Fruit fly (Drosophila melanogaster) whole organism, embryonic: ENCODE results near the gene CG14966.

Source experiments
- CG10274 ChIP-seq: fragments of 200-800 bp; sonication (Bioruptor generic); optimal IDR thresholded peaks from 3 replicates; lab custom pipeline; 2017; ENCODE audit warnings: missing biosample characterization, mild to moderate bottlenecking, missing genetic modification characterization
- CG11504 ChIP-seq: fragments of 200-800 bp; sonication (Bioruptor generic); optimal IDR thresholded peaks from 3 replicates; lab custom pipeline; 2019; ENCODE audit warnings: missing biosample characterization, mild to moderate bottlenecking, missing genetic modification characterization, moderate library complexity
- CG12219 ChIP-seq: fragments of 200-800 bp; sonication (Bioruptor generic); optimal IDR thresholded peaks from 3 replicates; lab custom pipeline; 2018; ENCODE audit warnings: missing biosample characterization, mild to moderate bottlenecking, missing genetic modification characterization
- CG15479 ChIP-seq: fragments of 200-800 bp; sonication (Bioruptor generic); optimal IDR thresholded peaks from 3 replicates; lab custom pipeline; 2019; ENCODE audit warnings: missing biosample characterization, mild to moderate bottlenecking, missing genetic modification characterization, moderate library complexity
- CG17186 ChIP-seq: fragments of 200-800 bp; sonication (Bioruptor generic); optimal IDR thresholded peaks from 3 replicates; lab custom pipeline; 2017; ENCODE audit warnings: missing biosample characterization, missing genetic modification reagents, missing genetic modification characterization
- CG1832 ChIP-seq: fragments of 200-800 bp; sonication (Bioruptor generic); optimal IDR thresholded peaks from 2 replicates; lab custom pipeline; 2017; ENCODE audit warnings: missing biosample characterization, mild to moderate bottlenecking, missing genetic modification characterization, inconsistent platforms
- CG18619 ChIP-seq: fragments of 200-800 bp; sonication (Bioruptor generic); optimal IDR thresholded peaks from 3 replicates; lab custom pipeline; 2017; ENCODE audit warnings: missing biosample characterization, mild to moderate bottlenecking, missing genetic modification characterization
- CG2875 ChIP-seq: fragments of 200-800 bp; sonication (Bioruptor generic); optimal IDR thresholded peaks from 2 replicates; lab custom pipeline; 2017; ENCODE audit warnings: missing biosample characterization, mild to moderate bottlenecking, missing genetic modification characterization, missing genetic modification reagents
- CG30431 ChIP-seq: fragments of 200-800 bp; sonication (Bioruptor generic); optimal IDR thresholded peaks from 2 replicates; lab custom pipeline; 2017; ENCODE audit warnings: missing biosample characterization, missing genetic modification characterization
- CG3407 ChIP-seq: fragments of 200-800 bp; sonication (Bioruptor generic); optimal IDR thresholded peaks from 2 replicates; lab custom pipeline; 2018; ENCODE audit warnings: missing biosample characterization, mild to moderate bottlenecking, missing genetic modification characterization
- CG4360 ChIP-seq: fragments of 200-800 bp; sonication (Bioruptor generic); IDR thresholded peaks from 2 replicates; pipeline ENCODE4 v1.3.6; 2022; ENCODE audit warnings: missing biosample characterization, missing genetic modification characterization
- CG4820 ChIP-seq: fragments of 200-800 bp; sonication (Bioruptor generic); optimal IDR thresholded peaks from 3 replicates; lab custom pipeline; 2016; ENCODE audit warnings: missing biosample characterization, missing genetic modification characterization
- CG4854 ChIP-seq: fragments of 200-800 bp; sonication (Bioruptor generic); optimal IDR thresholded peaks from 2 replicates; lab custom pipeline; 2016; ENCODE audit warnings: missing biosample characterization, missing genetic modification characterization, inconsistent platforms
- CG6791 ChIP-seq: fragments of 200-800 bp; sonication (Bioruptor generic); IDR thresholded peaks from 3 replicates; pipeline ENCODE4 v1.3.6; 2022; ENCODE audit warnings: missing biosample characterization, missing genetic modification characterization; ENCODE audit not compliant: partially characterized antibody
- CG7745 ChIP-seq: fragments of 200-800 bp; sonication (Bioruptor generic); optimal IDR thresholded peaks from 2 replicates; lab custom pipeline; 2018; ENCODE audit warnings: missing biosample characterization, mild to moderate bottlenecking, missing genetic modification characterization, moderate library complexity
- CG9932 ChIP-seq: fragments of 200-800 bp; sonication (Bioruptor generic); IDR thresholded peaks from 2 replicates; pipeline ENCODE4 v1.3.6; 2022; ENCODE audit warnings: missing biosample characterization, missing genetic modification characterization
- Dbx ChIP-seq: fragments of 200-800 bp; sonication (Bioruptor generic); IDR thresholded peaks from 3 replicates; pipeline ENCODE4 v1.3.6; 2022; ENCODE audit warnings: missing biosample characterization, missing genetic modification characterization
- Dek ChIP-seq: fragments of 200-800 bp; sonication (Bioruptor generic); optimal IDR thresholded peaks from 3 replicates; lab custom pipeline; 2019; ENCODE audit warnings: missing biosample characterization, mild to moderate bottlenecking, missing genetic modification characterization, moderate library complexity
- Hr39 ChIP-seq: fragments of >200 bp; optimal IDR thresholded peaks from 2 replicates; lab custom pipeline; 2017
- Lhr ChIP-seq: fragments of 200-800 bp; sonication (Bioruptor generic); optimal IDR thresholded peaks from 3 replicates; lab custom pipeline; 2017; ENCODE audit warnings: mild to moderate bottlenecking, missing biosample characterization, missing genetic modification reagents, missing genetic modification characterization
- Lim3 ChIP-seq: fragments of 200-800 bp; sonication (Bioruptor generic); IDR thresholded peaks from 2 replicates; pipeline ENCODE4 v1.3.6; 2022; ENCODE audit warnings: missing biosample characterization, missing genetic modification characterization
- Mad ChIP-seq: fragments of 200-800 bp; sonication (Bioruptor generic); optimal IDR thresholded peaks from 2 replicates; lab custom pipeline; 2016; ENCODE audit warnings: missing biosample characterization, missing genetic modification characterization
- Med ChIP-seq: fragments of 200-800 bp; sonication (Bioruptor generic); peaks from one replicate; lab custom pipeline; 2016; ENCODE audit warnings: missing biosample characterization, missing genetic modification characterization, mild to moderate bottlenecking, inconsistent platforms, moderate library complexity
- Meics ChIP-seq: fragments of 200-800 bp; sonication (Bioruptor generic); optimal IDR thresholded peaks from 2 replicates; lab custom pipeline; 2017; ENCODE audit warnings: missing biosample characterization, mild to moderate bottlenecking, missing genetic modification characterization
- Myb ChIP-seq: fragments of 200-800 bp; sonication (Bioruptor generic); optimal IDR thresholded peaks from 2 replicates; lab custom pipeline; 2016; ENCODE audit warnings: missing biosample characterization, missing genetic modification characterization
- Nf-YA ChIP-seq: fragments of 200-800 bp; sonication (Bioruptor generic); IDR thresholded peaks from 2 replicates; pipeline ENCODE4 v1.3.6; 2022; ENCODE audit warnings: missing biosample characterization, missing genetic modification characterization
- Oaz ChIP-seq: fragments of 200-800 bp; sonication (Bioruptor generic); IDR thresholded peaks from 2 replicates; pipeline ENCODE4 v1.3.6; 2022; ENCODE audit warnings: missing biosample characterization, missing genetic modification characterization
- Xrp1 ChIP-seq: fragments of 200-800 bp; sonication (Bioruptor generic); IDR thresholded peaks from 2 replicates; pipeline ENCODE4 v1.3.6; 2022; ENCODE audit warnings: missing biosample characterization, missing genetic modification characterization
- amos ChIP-seq: fragments of 200-800 bp; sonication (Bioruptor generic); IDR thresholded peaks from 2 replicates; pipeline ENCODE4 v1.3.6; 2022; ENCODE audit warnings: missing biosample characterization, missing genetic modification characterization; ENCODE audit not compliant: partially characterized antibody
- aop ChIP-seq: fragments of 200-800 bp; sonication (Bioruptor generic); IDR thresholded peaks from 2 replicates; pipeline ENCODE4 v1.3.6; 2022; ENCODE audit warnings: missing biosample characterization, missing genetic modification characterization
- bab2 ChIP-seq: fragments of 200-800 bp; sonication (Bioruptor generic); optimal IDR thresholded peaks from 2 replicates; lab custom pipeline; 2016; ENCODE audit warnings: missing biosample characterization, missing genetic modification characterization
- fd102C ChIP-seq: fragments of 200-800 bp; sonication (Bioruptor generic); optimal IDR thresholded peaks from 2 replicates; lab custom pipeline; 2018; ENCODE audit warnings: missing biosample characterization, mild to moderate bottlenecking, missing genetic modification characterization, moderate library complexity
- fd96Cb ChIP-seq: fragments of 200-800 bp; sonication (Bioruptor generic); optimal IDR thresholded peaks from 2 replicates; lab custom pipeline; 2018; ENCODE audit warnings: missing biosample characterization, mild to moderate bottlenecking, missing genetic modification characterization, moderate library complexity
- fru ChIP-seq: fragments of >200 bp; optimal IDR thresholded peaks from 2 replicates; lab custom pipeline; 2017
- fu2 ChIP-seq: fragments of 200-800 bp; sonication (Bioruptor generic); optimal IDR thresholded peaks from 2 replicates; lab custom pipeline; 2016; ENCODE audit warnings: missing biosample characterization, missing genetic modification characterization
- gro ChIP-seq: fragments of 200-800 bp; sonication (Bioruptor generic); optimal IDR thresholded peaks from 2 replicates; lab custom pipeline; 2016; ENCODE audit warnings: missing biosample characterization, missing genetic modification characterization
- gt ChIP-seq: fragments of 200-800 bp; sonication (Bioruptor generic); IDR thresholded peaks from 2 replicates; pipeline ENCODE4 v1.3.6; 2022; ENCODE audit warnings: missing biosample characterization, missing genetic modification characterization
- ind ChIP-seq: fragments of 200-800 bp; sonication (Bioruptor generic); optimal IDR thresholded peaks from 3 replicates; lab custom pipeline; 2016; ENCODE audit warnings: missing biosample characterization, missing genetic modification characterization
- kni ChIP-seq: fragments of 200-800 bp; sonication (Bioruptor generic); optimal IDR thresholded peaks from 3 replicates; lab custom pipeline; 2017; ENCODE audit warnings: mild to moderate bottlenecking, missing biosample characterization, missing genetic modification reagents, missing genetic modification characterization
- lov ChIP-seq, 2 experiments: fragments of 200-800 bp in 1 of 2; fragments of >200 bp in 1 of 2; sonication (Bioruptor generic) in 1 of 2; IDR thresholded peaks in 1 of 2; optimal IDR thresholded peaks in 1 of 2; 2 replicates in 1 of 2; 3 replicates in 1 of 2; pipeline versions ENCODE4 v1.3.6 to Lab custom; 2017 to 2022; ENCODE audit warnings: missing biosample characterization in 1 of 2, missing genetic modification characterization in 1 of 2
- nom ChIP-seq: fragments of 200-800 bp; sonication (Bioruptor generic); optimal IDR thresholded peaks from 2 replicates; lab custom pipeline; 2017; ENCODE audit warnings: missing biosample characterization, missing genetic modification characterization, mild to moderate bottlenecking, moderate library complexity, missing genetic modification reagents
- pfk ChIP-seq: fragments of 200-800 bp; sonication (Bioruptor generic); optimal IDR thresholded peaks from 2 replicates; lab custom pipeline; 2018; ENCODE audit warnings: missing biosample characterization, mild to moderate bottlenecking, missing genetic modification characterization, moderate library complexity
- pho ChIP-seq: fragments of 200-800 bp; sonication (Bioruptor generic); optimal IDR thresholded peaks from 2 replicates; lab custom pipeline; 2016; ENCODE audit warnings: missing biosample characterization, missing genetic modification characterization
- sc ChIP-seq, 3 experiments: fragments of >200 bp in 2 of 3; fragments of 200-800 bp in 1 of 3; sonication (Bioruptor generic) in 1 of 3; optimal IDR thresholded peaks; 2 replicates in 2 of 3; 3 replicates in 1 of 3; lab custom pipeline; 2017; ENCODE audit warnings: mild to moderate bottlenecking in 1 of 3, missing biosample characterization in 1 of 3, missing genetic modification characterization in 1 of 3, missing genetic modification reagents in 1 of 3
- schlank ChIP-seq: fragments of 200-800 bp; sonication (Bioruptor generic); optimal IDR thresholded peaks from 2 replicates; lab custom pipeline; 2018; ENCODE audit warnings: missing biosample characterization, mild to moderate bottlenecking, missing genetic modification characterization
- scrt ChIP-seq: fragments of 200-800 bp; sonication (Bioruptor generic); optimal IDR thresholded peaks from 2 replicates; lab custom pipeline; 2018; ENCODE audit warnings: missing biosample characterization, mild to moderate bottlenecking, missing genetic modification characterization, moderate library complexity
- tgo ChIP-seq: fragments of 200-800 bp; sonication (Bioruptor generic); IDR thresholded peaks from 3 replicates; pipeline ENCODE4 v1.3.6; 2022; ENCODE audit warnings: missing biosample characterization, missing genetic modification characterization
- tx ChIP-seq: fragments of 200-800 bp; sonication (Bioruptor generic); optimal IDR thresholded peaks from 2 replicates; lab custom pipeline; 2016; ENCODE audit warnings: missing biosample characterization, missing genetic modification characterization

Gene CG14966

DNA sequence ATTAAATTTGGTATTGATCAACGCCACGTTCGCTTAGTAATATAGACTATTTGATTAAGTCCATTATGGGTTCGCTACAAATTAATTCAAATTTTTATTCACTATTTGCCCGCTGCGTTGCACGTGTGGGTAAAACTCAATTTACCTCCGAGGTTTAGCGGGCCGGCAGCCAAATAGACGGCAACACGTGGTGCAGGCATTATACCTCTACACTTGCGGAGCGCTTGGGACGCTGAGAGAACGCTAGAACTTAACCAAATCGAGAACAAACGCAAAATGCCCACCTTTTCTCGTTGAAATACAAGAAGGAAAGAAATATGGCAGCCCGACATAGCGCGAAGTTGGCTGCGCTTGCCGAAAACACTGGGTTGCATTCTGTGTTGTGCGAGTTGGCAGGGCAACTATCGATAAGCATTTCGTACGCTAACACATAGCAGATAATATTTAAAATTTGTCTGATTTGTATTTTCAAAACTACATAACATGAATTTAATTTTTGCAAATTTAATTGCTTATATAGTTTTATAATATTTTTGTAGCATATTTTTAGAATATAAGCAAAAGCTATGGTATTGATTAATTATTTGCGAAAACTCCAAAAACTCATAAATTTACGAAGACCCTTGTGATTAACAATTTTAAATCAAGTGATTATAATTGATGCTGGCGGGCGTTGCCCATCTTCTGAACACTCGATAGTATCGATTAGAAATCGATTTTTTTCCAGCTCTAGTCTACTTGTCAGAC, 25.4 kb upstream of the CG14966 start, which contains the start of the genes RpL28 and eIF1 (continued):
- peak; percentile 96 for TF ChIP-seq CG18619 (GFP tag; lab: Kevin White, UChicago)
- TF ChIP-seq kni = peak; percentile 94
- TF ChIP-seq Xrp1 = peak; percentile 39; the same call in 1 of the 2 replicates
- peak; percentile 79 for TF ChIP-seq tgo (GFP tag; lab: Robert Waterston, UW)
- TF ChIP-seq Mad = peak; percentile 94
- TF ChIP-seq Dbx (GFP tag; lab: Robert Waterston, UW) = peak; percentile 90
- peak; percentile 88 for TF ChIP-seq CG2875
- TF ChIP-seq CG10274 (GFP tag; lab: Kevin White, UChicago) = peak; percentile 87
- peak; percentile 78 for TF ChIP-seq amos (GFP tag; lab: Robert Waterston, UW)
- TF ChIP-seq CG6791 = peak; percentile 70; the same call in 2 of the 3 replicates
- peak; percentile 94 for TF ChIP-seq schlank (tag; lab: Kevin White, UChicago)
- no peak for TF ChIP-seq Hr39
- peak; percentile 76 for TF ChIP-seq Dek (tag; lab: Kevin White, UChicago)
- peak; percentile 80 for TF ChIP-seq Oaz (GFP tag; lab: Robert Waterston, UW)
- TF ChIP-seq lov (optimal IDR thresholded peaks at IDR 0.05; lab: Kevin White, UChicago) = no peak
- TF ChIP-seq lov (GFP tag; IDR thresholded peaks at IDR 0.05; lab: Robert Waterston, UW) = peak; percentile 95
- peak; percentile 78 for TF ChIP-seq bab2 (GFP tag; lab: Kevin White, UChicago)
- TF ChIP-seq CG4360 (GFP tag; lab: Robert Waterston, UW) = peak; percentile 59; the same call in 1 of the 2 replicates
- TF ChIP-seq Myb (GFP tag; lab: Kevin White, UChicago) = peak; percentile 73
- TF ChIP-seq Lim3 (GFP tag; lab: Robert Waterston, UW) = no peak
- peak; percentile 80 for TF ChIP-seq ind (GFP tag; lab: Kevin White, UChicago)
- peak; percentile 99 for TF ChIP-seq Med (GFP tag; lab: Kevin White, UChicago)
- TF ChIP-seq Meics (GFP tag; lab: Kevin White, UChicago) = peak; percentile 96
- no peak for TF ChIP-seq CG1832 (GFP tag; lab: Kevin White, UChicago)
- TF ChIP-seq fru (lab: Kevin White, UChicago) = no peak
- TF ChIP-seq CG4854 (GFP tag; lab: Kevin White, UChicago) = peak; percentile 85
- TF ChIP-seq CG9932 (GFP tag; lab: Robert Waterston, UW) = peak; percentile 89
- no peak for TF ChIP-seq sc (optimal IDR thresholded peaks at IDR 0.05; lab: Kevin White, UChicago)
- TF ChIP-seq sc (GFP tag; optimal IDR thresholded peaks at IDR 0.05; lab: Kevin White, UChicago) = peak; percentile 92
- TF ChIP-seq fd96Cb = peak; percentile 74
- peak; percentile 86 for TF ChIP-seq scrt (GFP tag; lab: Kevin White, UChicago)
- TF ChIP-seq CG30431 = peak; percentile 91
- peak; percentile 86 for TF ChIP-seq nom
- TF ChIP-seq CG4820 (GFP tag; lab: Kevin White, UChicago) = peak; percentile 82
- TF ChIP-seq CG12219 = peak; percentile 87
- peak; percentile 81 for TF ChIP-seq fu2 (GFP tag; lab: Kevin White, UChicago)
- no peak for TF ChIP-seq CG11504
- TF ChIP-seq gro (GFP tag; lab: Kevin White, UChicago) = peak; percentile 84
- TF ChIP-seq Nf-YA (GFP tag; lab: Robert Waterston, UW) = peak; percentile 74
- peak; percentile 81 for TF ChIP-seq pfk (GFP tag; lab: Kevin White, UChicago)
- TF ChIP-seq CG15479 (GFP tag; lab: Kevin White, UChicago) = peak; percentile 49
- peak; percentile 69 for TF ChIP-seq tx (GFP tag; lab: Kevin White, UChicago)
- TF ChIP-seq CG7745 (tag; lab: Kevin White, UChicago) = peak; percentile 40
- TF ChIP-seq CG3407 (GFP tag; lab: Kevin White, UChicago) = peak; percentile 92
- peak; percentile 88 for TF ChIP-seq pho (GFP tag; lab: Kevin White, UChicago)
- TF ChIP-seq CG17186 = peak; percentile 92
- peak; percentile 94 for TF ChIP-seq Lhr
- peak; percentile 80 for TF ChIP-seq fd102C
- TF ChIP-seq gt (GFP tag; lab: Robert Waterston, UW) = peak; percentile 74
- TF ChIP-seq aop (GFP tag; lab: Robert Waterston, UW) = 0 out of 2 replicates have a peak, but pooled peaks have one; percentile 41
